Worm (Caenorhabditis elegans): Measurements from ENCODE around the gene C09G4.4.

C09G4.4 gene

DNA sequence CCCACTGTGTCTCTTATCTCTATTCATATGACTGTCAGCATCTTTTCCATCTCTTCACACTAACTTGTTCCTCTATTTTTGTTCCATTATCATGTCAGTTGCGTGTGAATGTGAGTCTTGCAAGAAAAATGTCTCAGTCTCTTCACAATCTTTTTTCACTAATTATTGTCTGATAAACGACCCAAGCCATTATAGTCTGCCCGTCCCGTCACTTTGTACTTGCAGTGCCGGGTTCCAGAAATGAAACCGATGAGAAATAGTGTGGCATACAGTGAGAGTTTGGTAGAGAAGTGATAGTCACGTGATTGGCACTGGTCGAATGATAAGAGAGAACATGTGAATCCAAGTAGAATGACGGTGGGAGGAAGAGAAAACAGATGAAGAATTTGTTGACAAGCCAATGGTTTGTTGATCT is 14.8 kb downstream of the C09G4.4 start (continued):
- peak; percentile 36; the same call in 1 of the 2 replicates for TF ChIP-seq mcd-1 (GFP tag; IDR thresholded peaks at IDR 0.05)
- no peak for TF ChIP-seq hmg-20 (GFP tag; IDR thresholded peaks at IDR 0.05)
- TF ChIP-seq mes-4 (tag; optimal IDR thresholded peaks at IDR 0.05): no peak
- TF ChIP-seq snpc-1.1 (tag; optimal IDR thresholded peaks at IDR 0.05; ENCODE audit: insufficient read depth): no peak
- TF ChIP-seq F57A8.1 (GFP tag; optimal IDR thresholded peaks at IDR 0.05): no peak

ce11 chrIV:8528345-8528744 is 15.6 kb downstream of the C09G4.4 start:
- no peak for TF ChIP-seq ets-4 (GFP tag; optimal IDR thresholded peaks at IDR 0.05)
- no peak for TF ChIP-seq B0261.1 (tag; optimal IDR thresholded peaks at IDR 0.05)
- TF ChIP-seq cebp-2 (GFP tag; IDR thresholded peaks at IDR 0.05): no peak
- peak; percentile 36 for TF ChIP-seq tbp1 (GFP tag; optimal IDR thresholded peaks at IDR 0.05)
- TF ChIP-seq ztf-22 (GFP tag; optimal IDR thresholded peaks at IDR 0.05): peak; percentile 74
- no peak for TF ChIP-seq die-1 (tag; optimal IDR thresholded peaks at IDR 0.05)
- TF ChIP-seq snpc-4 (GFP tag; optimal IDR thresholded peaks at IDR 0.05): no peak
- TF ChIP-seq snpc-4 (tag; optimal IDR thresholded peaks at IDR 0.05): peak in 1 of 4 experiments; percentile 17
- TF ChIP-seq T26A5.8 (tag; optimal IDR thresholded peaks at IDR 0.05): no peak
- TF ChIP-seq hmg-20 (GFP tag; IDR thresholded peaks at IDR 0.05): no peak
- no peak for TF ChIP-seq aptf-3 (GFP tag; IDR thresholded peaks at IDR 0.05)
- TF ChIP-seq F23B12.7 (tag; optimal IDR thresholded peaks at IDR 0.05; ENCODE audit: insufficient read depth): no peak
- TF ChIP-seq pha-4 (tag; optimal IDR thresholded peaks at IDR 0.05): peak; percentile 18
- no peak for TF ChIP-seq snpc-1.3 (tag; optimal IDR thresholded peaks at IDR 0.05; ENCODE audit: insufficient read depth)
- no peak for TF ChIP-seq nfyb-1 (GFP tag; IDR thresholded peaks at IDR 0.05)
- peak in 1 of 2 experiments; percentile 28 for TF ChIP-seq let-607 (tag; optimal IDR thresholded peaks at IDR 0.05)
- TF ChIP-seq B0035.1 (tag; optimal IDR thresholded peaks at IDR 0.05): no peak
- no peak for TF ChIP-seq K12H6.12 (tag; optimal IDR thresholded peaks at IDR 0.05)
- no peak for TF ChIP-seq sea-2 (GFP tag; IDR thresholded peaks at IDR 0.05)
- TF ChIP-seq F39B2.1 (GFP tag; IDR thresholded peaks at IDR 0.05): no peak
- no peak for TF ChIP-seq tbx-9 (tag; optimal IDR thresholded peaks at IDR 0.05; ENCODE audit: borderline replicate concordance)
- no peak for TF ChIP-seq lin-35 (GFP tag; optimal IDR thresholded peaks at IDR 0.05)
- TF ChIP-seq lin-40 (tag; optimal IDR thresholded peaks at IDR 0.05): no peak
- no peak for TF ChIP-seq Y67H2A.10 (GFP tag; conservative IDR thresholded peaks at IDR 0.05)
- peak; percentile 34 for TF ChIP-seq tlf-1 (GFP tag; optimal IDR thresholded peaks at IDR 0.05)
- no peak for TF ChIP-seq ZK185.1 (tag; optimal IDR thresholded peaks at IDR 0.05; ENCODE audit: poor library complexity, severe bottlenecking)
- TF ChIP-seq F57A8.1 (GFP tag; optimal IDR thresholded peaks at IDR 0.05): no peak
- TF ChIP-seq dpl-1 (GFP tag; optimal IDR thresholded peaks at IDR 0.05): no peak
- TF ChIP-seq nhr-80 (tag; optimal IDR thresholded peaks at IDR 0.05): peak; percentile 81
- TF ChIP-seq cebp-1 (GFP tag; IDR thresholded peaks at IDR 0.05): no peak
- peak; percentile 44 for TF ChIP-seq cebp-1 (tag; optimal IDR thresholded peaks at IDR 0.05)
- no peak for TF ChIP-seq F37B4.10 (GFP tag; IDR thresholded peaks at IDR 0.05)
- peak; percentile 65 for TF ChIP-seq unc-62 (GFP tag; optimal IDR thresholded peaks at IDR 0.05)
- TF ChIP-seq attf-5 (GFP tag; optimal IDR thresholded peaks at IDR 0.05): no peak

- TF ChIP-seq mcd-1 (GFP tag; IDR thresholded peaks at IDR 0.05) (peak; percentile 29; the same call in 1 of the 2 replicates), let-526 (GFP tag; IDR thresholded peaks at IDR 0.05) (0 out of 2 replicates have a peak, but pooled peaks have one; percentile 33), lsl-1 (GFP tag; optimal IDR thresholded peaks at IDR 0.05) (no peak), mes-4 (tag; optimal IDR thresholded peaks at IDR 0.05) (no peak), C06A6.2 (GFP tag; conservative IDR thresholded peaks at IDR 0.05) (peak; percentile 16; the same call in 1 of the 2 replicates), ztf-26 (tag; optimal IDR thresholded peaks at IDR 0.05) (peak; percentile 44), lin-40 (tag; optimal IDR thresholded peaks at IDR 0.05) (peak; percentile 29), tbp1 (GFP tag; optimal IDR thresholded peaks at IDR 0.05) (peak; percentile 4), somi-1 (GFP tag; optimal IDR thresholded peaks at IDR 0.05) (peak; percentile 89), repo-1 (tag; optimal IDR thresholded peaks at IDR 0.05) (no peak)
Measured at ce11 chrIV:8529039-8529438, 16.3 kb downstream of the C09G4.4 start.
